Fruit fly (Drosophila melanogaster) whole organism, embryonic: Measurements from ENCODE around the gene CG5500.
A peak's percentile ranks its signal among the peaks of the same experiment; 100 is the strongest.

Experiments
- Ada2b ChIP-seq: fragments of 200-800 bp; sonication (Bioruptor generic); IDR thresholded peaks from 2 replicates; pipeline ENCODE4 v1.3.6; 2022; ENCODE audit warnings: missing biosample characterization, missing genetic modification characterization
- Blimp-1 ChIP-seq: fragments of 200-800 bp; sonication (Bioruptor generic); optimal IDR thresholded peaks from 3 replicates; lab custom pipeline; 2018; ENCODE audit warnings: missing biosample characterization, missing genetic modification characterization, mild to moderate bottlenecking, moderate library complexity, missing genetic modification reagents
- CG10366 ChIP-seq: fragments of 200-800 bp; sonication (Bioruptor generic); IDR thresholded peaks from 2 replicates; pipeline ENCODE4 v1.3.6; 2022; ENCODE audit warnings: missing biosample characterization, missing genetic modification characterization
- CG10565 ChIP-seq: fragments of 200-800 bp; sonication (Bioruptor generic); optimal IDR thresholded peaks from 3 replicates; lab custom pipeline; 2016; ENCODE audit warnings: missing biosample characterization, mild to moderate bottlenecking, missing genetic modification characterization
- CG10959 ChIP-seq: fragments of 200-800 bp; sonication (Bioruptor generic); IDR thresholded peaks from 2 replicates; pipeline ENCODE4 v1.3.6; 2022; ENCODE audit warnings: missing biosample characterization, missing genetic modification characterization
- CG11456 ChIP-seq: fragments of 200-800 bp; sonication (Bioruptor generic); IDR thresholded peaks from 3 replicates; pipeline ENCODE4 v1.3.6; 2022; ENCODE audit warnings: missing biosample characterization, missing genetic modification characterization
- CG11695 ChIP-seq: fragments of 200-800 bp; sonication (Bioruptor generic); IDR thresholded peaks from 3 replicates; pipeline ENCODE4 v1.3.6; 2022; ENCODE audit warnings: missing biosample characterization, missing genetic modification characterization
- CG16813 ChIP-seq: fragments of 200-800 bp; sonication (Bioruptor generic); IDR thresholded peaks from 3 replicates; pipeline ENCODE4 v1.3.6; 2022; ENCODE audit warnings: missing biosample characterization, missing genetic modification characterization; ENCODE audit not compliant: partially characterized antibody
- CG2889 ChIP-seq: fragments of 200-800 bp; sonication (Bioruptor generic); IDR thresholded peaks from 3 replicates; pipeline ENCODE4 v1.3.6; 2022; ENCODE audit warnings: missing biosample characterization, missing genetic modification characterization
- CG31441 ChIP-seq: fragments of 200-800 bp; sonication (Bioruptor generic); IDR thresholded peaks from 2 replicates; pipeline ENCODE4 v1.3.6; 2022; ENCODE audit warnings: missing biosample characterization, missing genetic modification characterization
- CG32532 ChIP-seq: fragments of 200-800 bp; sonication (Bioruptor generic); IDR thresholded peaks from 2 replicates; pipeline ENCODE4 v1.3.6; 2022; ENCODE audit warnings: missing biosample characterization, missing genetic modification characterization
- CG3726 ChIP-seq: fragments of 200-800 bp; sonication (Bioruptor generic); IDR thresholded peaks from 3 replicates; pipeline ENCODE4, ENCODE4 v1.3.6; 2022; ENCODE audit warnings: missing biosample characterization, missing genetic modification characterization
- CG4360 ChIP-seq: fragments of 200-800 bp; sonication (Bioruptor generic); IDR thresholded peaks from 2 replicates; pipeline ENCODE4 v1.3.6; 2022; ENCODE audit warnings: missing biosample characterization, missing genetic modification characterization
- CG5180 ChIP-seq: fragments of 200-800 bp; sonication (Bioruptor generic); optimal IDR thresholded peaks from 3 replicates; lab custom pipeline; 2017; ENCODE audit warnings: missing biosample characterization, missing genetic modification characterization, mild to moderate bottlenecking, moderate library complexity, missing genetic modification reagents
- CG7987 ChIP-seq: fragments of 200-800 bp; sonication (Bioruptor generic); optimal IDR thresholded peaks from 2 replicates; lab custom pipeline; 2018; ENCODE audit warnings: missing biosample characterization, mild to moderate bottlenecking, missing genetic modification characterization, moderate library complexity
- CG8290 ChIP-seq, 3 experiments: fragments of 200-800 bp; sonication (Bioruptor generic); optimal IDR thresholded peaks; 2 replicates each; lab custom pipeline; 2016 to 2019; ENCODE audit warnings: missing biosample characterization in 3 of 3, missing genetic modification characterization in 3 of 3, mild to moderate bottlenecking in 2 of 3, moderate library complexity in 1 of 3
- CG8478 ChIP-seq: fragments of >200 bp; optimal IDR thresholded peaks from 2 replicates; lab custom pipeline; 2018
- D19B ChIP-seq: fragments of 200-800 bp; sonication (Bioruptor generic); optimal IDR thresholded peaks from 2 replicates; lab custom pipeline; 2017; ENCODE audit warnings: missing biosample characterization, mild to moderate bottlenecking, missing genetic modification characterization
- H15 ChIP-seq: fragments of 200-800 bp; sonication (Bioruptor generic); IDR thresholded peaks from 3 replicates; pipeline ENCODE4 v1.3.6; 2022; ENCODE audit warnings: missing biosample characterization, missing genetic modification characterization
- Lpt ChIP-seq: fragments of >200 bp; optimal IDR thresholded peaks from 2 replicates; lab custom pipeline; 2018; ENCODE audit warnings: missing biosample characterization, missing genetic modification characterization
- Myb ChIP-seq: fragments of 200-800 bp; sonication (Bioruptor generic); optimal IDR thresholded peaks from 2 replicates; lab custom pipeline; 2016; ENCODE audit warnings: missing biosample characterization, missing genetic modification characterization
- Oaz ChIP-seq: fragments of 200-800 bp; sonication (Bioruptor generic); IDR thresholded peaks from 2 replicates; pipeline ENCODE4 v1.3.6; 2022; ENCODE audit warnings: missing biosample characterization, missing genetic modification characterization
- Pdp1 ChIP-seq, 2 experiments: fragments of 200-800 bp; sonication (Bioruptor generic); optimal IDR thresholded peaks; 3 replicates each; lab custom pipeline; 2016; ENCODE audit warnings: missing biosample characterization in 2 of 2, missing genetic modification characterization in 2 of 2, mild to moderate bottlenecking in 1 of 2, moderate library complexity in 1 of 2
- Ptx1 ChIP-seq: fragments of 200-800 bp; sonication (Bioruptor generic); IDR thresholded peaks from 2 replicates; pipeline ENCODE4 v1.3.6; 2022; ENCODE audit warnings: missing biosample characterization, missing genetic modification characterization
- Taf1 ChIP-seq: fragments of 200-800 bp; sonication (Bioruptor generic); IDR thresholded peaks from 2 replicates; pipeline ENCODE4 v1.3.6; 2022; ENCODE audit warnings: missing biosample characterization, missing genetic modification characterization
- Tbp ChIP-seq: fragments of >200 bp; optimal IDR thresholded peaks from 2 replicates; lab custom pipeline; 2018; ENCODE audit warnings: missing biosample characterization, missing genetic modification characterization
- az2 ChIP-seq: fragments of 200-800 bp; sonication (Bioruptor generic); optimal IDR thresholded peaks from 3 replicates; lab custom pipeline; 2016; ENCODE audit warnings: missing biosample characterization, missing genetic modification characterization
- bigmax ChIP-seq: fragments of 200-800 bp; sonication (Bioruptor generic); optimal IDR thresholded peaks from 2 replicates; lab custom pipeline; 2018; ENCODE audit warnings: missing biosample characterization, mild to moderate bottlenecking, missing genetic modification characterization
- bsh ChIP-seq, 2 experiments: fragments of 200-800 bp; sonication (Bioruptor generic); optimal IDR thresholded peaks; 2 replicates each; lab custom pipeline; 2017 to 2018; ENCODE audit warnings: mild to moderate bottlenecking in 2 of 2, missing biosample characterization in 2 of 2, missing genetic modification characterization in 2 of 2, moderate library complexity in 1 of 2
- cas ChIP-seq: fragments of 200-800 bp; sonication (Bioruptor generic); IDR thresholded peaks from 2 replicates; pipeline ENCODE4 v1.3.6; 2022; ENCODE audit warnings: missing biosample characterization, missing genetic modification characterization
- chinmo ChIP-seq: fragments of 200-800 bp; sonication (Bioruptor generic); IDR thresholded peaks from 4 replicates; pipeline ENCODE4 v1.3.6; 2022; ENCODE audit warnings: missing biosample characterization, missing genetic modification characterization; ENCODE audit not compliant: partially characterized antibody
- cwo ChIP-seq: fragments of 200-800 bp; sonication (Bioruptor generic); optimal IDR thresholded peaks from 3 replicates; lab custom pipeline; 2017; ENCODE audit warnings: missing biosample characterization, missing genetic modification characterization, mild to moderate bottlenecking, moderate library complexity, missing genetic modification reagents
- en ChIP-seq: fragments of 200-800 bp; sonication (Bioruptor generic); optimal IDR thresholded peaks from 2 replicates; lab custom pipeline; 2016; ENCODE audit warnings: missing biosample characterization, missing genetic modification characterization
- eve ChIP-seq, 2 experiments: fragments of >200 bp; optimal IDR thresholded peaks; 2 replicates each; lab custom pipeline; 2017; ENCODE audit warnings: missing biosample characterization in 2 of 2, missing genetic modification characterization in 2 of 2
- ftz-f1 ChIP-seq: fragments of 200-800 bp; sonication (Bioruptor generic); optimal IDR thresholded peaks from 2 replicates; lab custom pipeline; 2016; ENCODE audit warnings: missing biosample characterization, missing genetic modification characterization
- gcm2 ChIP-seq: fragments of 200-800 bp; sonication (Bioruptor generic); optimal IDR thresholded peaks from 2 replicates; lab custom pipeline; 2016; ENCODE audit warnings: missing biosample characterization, missing genetic modification characterization
- ken ChIP-seq: fragments of 200-800 bp; sonication (Bioruptor generic); IDR thresholded peaks from 3 replicates; pipeline ENCODE4 v1.3.6; 2022; ENCODE audit warnings: missing biosample characterization, missing genetic modification characterization
- nau ChIP-seq: fragments of 200-800 bp; sonication (Bioruptor generic); optimal IDR thresholded peaks from 3 replicates; lab custom pipeline; 2017; ENCODE audit warnings: missing biosample characterization, mild to moderate bottlenecking, missing genetic modification characterization, missing genetic modification reagents
- pnt ChIP-seq: fragments of 200-800 bp; sonication (Bioruptor generic); optimal IDR thresholded peaks from 3 replicates; lab custom pipeline; 2016; ENCODE audit warnings: missing biosample characterization, missing genetic modification characterization
- sd ChIP-seq: fragments of 200-800 bp; sonication (Bioruptor generic); optimal IDR thresholded peaks from 3 replicates; lab custom pipeline; 2018; ENCODE audit warnings: missing biosample characterization, mild to moderate bottlenecking, missing genetic modification characterization, moderate library complexity
- sim ChIP-seq: fragments of 200-800 bp; sonication (Bioruptor generic); IDR thresholded peaks from 2 replicates; pipeline ENCODE4 v1.3.6; 2022; ENCODE audit warnings: missing biosample characterization, missing genetic modification characterization
- slp2 ChIP-seq: fragments of 200-800 bp; sonication (Bioruptor generic); optimal IDR thresholded peaks from 2 replicates; lab custom pipeline; 2016; ENCODE audit warnings: missing biosample characterization, missing genetic modification characterization
- sr ChIP-seq: fragments of 200-800 bp; sonication (Bioruptor generic); IDR thresholded peaks from 3 replicates; pipeline ENCODE4 v1.3.6; 2022; ENCODE audit warnings: missing biosample characterization, missing genetic modification characterization
- ssp ChIP-seq: fragments of 200-800 bp; sonication (Bioruptor generic); IDR thresholded peaks from 2 replicates; pipeline ENCODE4 v1.3.6; 2022; ENCODE audit warnings: missing biosample characterization, missing genetic modification characterization
- toy ChIP-seq: fragments of 200-800 bp; sonication (Bioruptor generic); IDR thresholded peaks from 2 replicates; pipeline ENCODE4 v1.3.6; 2022; ENCODE audit warnings: missing biosample characterization, missing genetic modification characterization
- trh ChIP-seq: fragments of 200-800 bp; sonication (Bioruptor generic); optimal IDR thresholded peaks from 2 replicates; lab custom pipeline; 2016; ENCODE audit warnings: missing biosample characterization, missing genetic modification characterization
- vvl ChIP-seq: fragments of 200-800 bp; sonication (Bioruptor generic); IDR thresholded peaks from 2 replicates; pipeline ENCODE4 v1.3.6; 2022; ENCODE audit warnings: missing biosample characterization, missing genetic modification characterization

Gene CG5500

dm6 chr3R:26915463-26915925, 39.1 kb downstream of the CG5500 start, which contains the start of gene CG46339 (continued):
- TF ChIP-seq CG10366 (no peak), D19B (GFP tag; lab: Kevin White, UChicago) (no peak), CG10565 (GFP tag; lab: Kevin White, UChicago) (no peak), gcm2 (GFP tag; lab: Kevin White, UChicago) (no peak), CG11456 (no peak), CG8478 (no peak), ssp (GFP tag; lab: Robert Waterston, UW) (no peak), CG11695 (peak; percentile 46; the same call in 2 of the 3 replicates)

dm6 chr3R:26918857-26919256, 42.4 kb downstream of the CG5500 start:
- TF ChIP-seq pnt (GFP tag; lab: Kevin White, UChicago) = no peak
- TF ChIP-seq CG16813 (GFP tag; lab: Robert Waterston, UW) = no peak
- TF ChIP-seq Ptx1 (GFP tag; lab: Robert Waterston, UW) = no peak
- TF ChIP-seq D19B (GFP tag; lab: Kevin White, UChicago) = no peak
- TF ChIP-seq Lpt (GFP tag; lab: Kevin White, UChicago) = no peak
- no peak for TF ChIP-seq slp2 (GFP tag; lab: Kevin White, UChicago)
- no peak for TF ChIP-seq toy (GFP tag; lab: Robert Waterston, UW)
- no peak for TF ChIP-seq Blimp-1 (GFP tag; lab: Kevin White, UChicago)
- no peak for TF ChIP-seq trh
- peak; percentile 55; the same call in 1 of the 2 replicates for TF ChIP-seq CG4360 (GFP tag; lab: Robert Waterston, UW)
- TF ChIP-seq cwo = peak; percentile 27
- TF ChIP-seq CG7987 (GFP tag; lab: Kevin White, UChicago) = no peak
- TF ChIP-seq Myb (GFP tag; lab: Kevin White, UChicago) = no peak
- TF ChIP-seq Ada2b (GFP tag; lab: Robert Waterston, UW) = no peak
- no peak for TF ChIP-seq bigmax (GFP tag; lab: Kevin White, UChicago)
- TF ChIP-seq CG8290 (GFP tag; optimal IDR thresholded peaks at IDR 0.05; lab: Kevin White, UChicago) = no peak
- TF ChIP-seq CG8290 (tag; optimal IDR thresholded peaks at IDR 0.05; lab: Kevin White, UChicago) = no peak
- no peak for TF ChIP-seq az2 (GFP tag; lab: Kevin White, UChicago)
- TF ChIP-seq cas = 0 out of 2 replicates have a peak, but pooled peaks have one; percentile 7
- no peak for TF ChIP-seq CG2889 (GFP tag; lab: Robert Waterston, UW)
- TF ChIP-seq sim (GFP tag; lab: Robert Waterston, UW) = no peak
- TF ChIP-seq vvl (GFP tag; lab: Robert Waterston, UW) = 0 out of 2 replicates have a peak, but pooled peaks have one; percentile 32
- TF ChIP-seq ken (GFP tag; lab: Robert Waterston, UW) = no peak
- peak; percentile 94 for TF ChIP-seq sr (GFP tag; lab: Robert Waterston, UW)
- TF ChIP-seq en (GFP tag; lab: Kevin White, UChicago) = no peak
- TF ChIP-seq Tbp (GFP tag; lab: Kevin White, UChicago) = no peak
- no peak for TF ChIP-seq Oaz (GFP tag; lab: Robert Waterston, UW)
- no peak for TF ChIP-seq eve (GFP tag; optimal IDR thresholded peaks at IDR 0.05; lab: Kevin White, UChicago)
- no peak for TF ChIP-seq H15
- TF ChIP-seq CG5180 (GFP tag; lab: Kevin White, UChicago) = peak; percentile 8
- no peak for TF ChIP-seq Pdp1 (GFP tag; optimal IDR thresholded peaks at IDR 0.05; lab: Kevin White, UChicago)
- peak; percentile 17 for TF ChIP-seq nau (GFP tag; lab: Kevin White, UChicago)
- TF ChIP-seq CG10959 (GFP tag; lab: Robert Waterston, UW) = no peak
- no peak for TF ChIP-seq Taf1
- no peak for TF ChIP-seq ftz-f1
- TF ChIP-seq bsh (GFP tag; optimal IDR thresholded peaks at IDR 0.05; lab: Kevin White, UChicago) = no peak
- peak; percentile 83 for TF ChIP-seq sd (tag; lab: Kevin White, UChicago)
- TF ChIP-seq chinmo (GFP tag; lab: Robert Waterston, UW) = peak; percentile 77; the same call in 1 of the 4 replicates
- TF ChIP-seq CG32532 (GFP tag; lab: Robert Waterston, UW) = no peak
- no peak for TF ChIP-seq CG3726 (GFP tag; lab: Robert Waterston, UW)
- TF ChIP-seq CG31441 (GFP tag; lab: Robert Waterston, UW) = no peak
